Worm (Caenorhabditis elegans) whole organism, L4 larva: Measurements from ENCODE around the gene Y45G5AM.6.

Experiments used
- F26F4.8 ChIP-seq: fragments of 200-800 bp; sonication (Bioruptor generic); conservative IDR thresholded peaks from 2 replicates; pipeline ENCODE4 v1.3.6; 2022; ENCODE audit warnings: missing genetic modification characterization, missing compliant biosample characterization
- T26A8.4 ChIP-seq: fragments of 200-800 bp; sonication (Bioruptor generic); IDR thresholded peaks from 2 replicates; pipeline ENCODE4 v1.3.6; 2022; ENCODE audit warnings: missing genetic modification characterization, missing compliant biosample characterization
- Y48G9A.11 ChIP-seq: fragments of 200-800 bp; sonication (Bioruptor generic); IDR thresholded peaks from 2 replicates; pipeline ENCODE4 v1.3.6; 2022; ENCODE audit warnings: missing genetic modification reagents, missing genetic modification characterization, missing compliant biosample characterization
- ZK546.5 ChIP-seq, 2 experiments: sonication (generic microtip); optimal IDR thresholded peaks; 2 replicates each; lab custom pipeline; 2017; ENCODE audit warnings: missing biosample characterization in 2 of 2, missing genetic modification characterization in 2 of 2
- aha-1 ChIP-seq: fragments of 150-350 bp; peaks from one replicate; lab custom pipeline; 2014; ENCODE audit warnings: missing biosample characterization, missing genetic modification characterization
- attf-4 ChIP-seq: sonication (generic microtip); optimal IDR thresholded peaks from 3 replicates; lab custom pipeline; 2017; ENCODE audit warnings: missing biosample characterization, missing genetic modification characterization
- ceh-20 ChIP-seq: fragments of 200-800 bp; sonication (Bioruptor generic); IDR thresholded peaks from 2 replicates; pipeline ENCODE4 v1.3.6; 2022; ENCODE audit warnings: missing genetic modification reagents, missing genetic modification characterization, missing compliant biosample characterization
- ceh-32 ChIP-seq: sonication (generic microtip); optimal IDR thresholded peaks from 2 replicates; lab custom pipeline; 2016; ENCODE audit warnings: mild to moderate bottlenecking, missing genetic modification characterization, missing compliant biosample characterization; ENCODE audit not compliant: poor library complexity
- ceh-82 ChIP-seq: sonication (generic microtip); optimal IDR thresholded peaks from 2 replicates; lab custom pipeline; 2017; ENCODE audit warnings: missing biosample characterization, missing genetic modification characterization
- daf-16 ChIP-seq, 3 experiments: sonication (generic microtip); optimal IDR thresholded peaks; 2 replicates each; lab custom pipeline; 2016 to 2017; ENCODE audit warnings: missing genetic modification characterization in 3 of 3, missing genetic modification reagents in 3 of 3, mild to moderate bottlenecking in 2 of 3, missing compliant biosample characterization in 2 of 3, missing biosample characterization in 1 of 3, moderate library complexity in 1 of 3
- daf-8 ChIP-seq: fragments of 200-800 bp; sonication (Bioruptor generic); IDR thresholded peaks from 2 replicates; pipeline ENCODE4 v1.3.6; 2022; ENCODE audit warnings: missing genetic modification characterization, missing compliant biosample characterization
- dmd-6 ChIP-seq: fragments of 200-800 bp; sonication (Bioruptor generic); IDR thresholded peaks from 2 replicates; pipeline ENCODE4 v1.3.6; 2022; ENCODE audit warnings: missing genetic modification reagents, missing genetic modification characterization, missing compliant biosample characterization
- hif-1 ChIP-seq, 2 experiments: sonication (generic microtip); optimal IDR thresholded peaks; 2 replicates each; lab custom pipeline; 2016 to 2017; ENCODE audit warnings: missing compliant biosample characterization in 2 of 2, missing genetic modification characterization in 2 of 2, missing genetic modification reagents in 2 of 2, missing genotype in 2 of 2, mild to moderate bottlenecking in 1 of 2
- hlh-30 ChIP-seq: sonication (generic microtip); optimal IDR thresholded peaks from 2 replicates; lab custom pipeline; 2017; ENCODE audit warnings: antibody characterized with exemption, mild to moderate bottlenecking, missing genetic modification characterization, missing compliant biosample characterization; ENCODE audit not compliant: insufficient read depth
- hmg-1.1 ChIP-seq: fragments of 200-800 bp; sonication (Bioruptor generic); IDR thresholded peaks from 2 replicates; pipeline ENCODE4 v1.3.6; 2022; ENCODE audit warnings: missing genetic modification reagents, missing genetic modification characterization, missing compliant biosample characterization
- jun-1 ChIP-seq: fragments of 150-350 bp; optimal IDR thresholded peaks from 2 replicates; lab custom pipeline; 2014; ENCODE audit warnings: missing biosample characterization, missing genetic modification reagents, missing genetic modification characterization
- lin-1 ChIP-seq: fragments of 200-800 bp; sonication (Bioruptor generic); IDR thresholded peaks from 2 replicates; pipeline ENCODE4 v1.3.6; 2022; ENCODE audit warnings: missing genetic modification reagents, missing genetic modification characterization, missing compliant biosample characterization
- lin-38 ChIP-seq: fragments of 200-800 bp; sonication (Bioruptor generic); IDR thresholded peaks from 2 replicates; pipeline ENCODE4 v1.3.6; 2022; ENCODE audit warnings: missing genetic modification reagents, missing genetic modification characterization, missing compliant biosample characterization
- lir-3 ChIP-seq: sonication (generic microtip); optimal IDR thresholded peaks from 2 replicates; lab custom pipeline; 2016; ENCODE audit warnings: mild to moderate bottlenecking, missing genetic modification characterization, missing compliant biosample characterization
- lsy-2 ChIP-seq, 2 experiments: fragments of 150-350 bp in 1 of 2; sonication (generic microtip) in 1 of 2; optimal IDR thresholded peaks; 2 replicates each; lab custom pipeline; 2014 to 2017; ENCODE audit warnings: missing biosample characterization in 2 of 2, missing genetic modification characterization in 2 of 2
- mdt-29 ChIP-seq: fragments of 200-800 bp; sonication (Bioruptor generic); IDR thresholded peaks from 2 replicates; pipeline ENCODE4 v1.3.6; 2022; ENCODE audit warnings: missing genetic modification reagents, missing genetic modification characterization, missing compliant biosample characterization
- mep-1 ChIP-seq: fragments of 150-350 bp; sonication (generic microtip); optimal IDR thresholded peaks from 3 replicates; lab custom pipeline; 2014; ENCODE audit warnings: missing biosample characterization, missing genetic modification characterization
- mes-2 ChIP-seq: sonication (generic microtip); optimal IDR thresholded peaks from 2 replicates; lab custom pipeline; 2016; ENCODE audit warnings: missing genotype, mild to moderate bottlenecking, missing genetic modification characterization, missing compliant biosample characterization; ENCODE audit not compliant: poor library complexity, severe bottlenecking
- mxl-3 ChIP-seq: fragments of 200-800 bp; sonication (Bioruptor generic); optimal IDR thresholded peaks from 2 replicates; lab custom pipeline; 2018; ENCODE audit warnings: mild to moderate bottlenecking, missing genetic modification characterization, missing compliant biosample characterization
- nhr-111 ChIP-seq: fragments of 200-800 bp; sonication (Bioruptor generic); optimal IDR thresholded peaks from 2 replicates; lab custom pipeline; 2018; ENCODE audit warnings: mild to moderate bottlenecking, missing genetic modification characterization, missing compliant biosample characterization
- nhr-237 ChIP-seq: sonication (generic microtip); optimal IDR thresholded peaks from 2 replicates; lab custom pipeline; 2017; ENCODE audit warnings: missing biosample characterization, missing genetic modification characterization
- nhr-25 ChIP-seq: sonication (generic microtip); optimal IDR thresholded peaks from 2 replicates; lab custom pipeline; 2017; ENCODE audit warnings: missing genetic modification characterization, mild to moderate bottlenecking, missing compliant biosample characterization, antibody characterized with exemption, moderate library complexity, borderline replicate concordance; ENCODE audit not compliant: insufficient read depth
- nhr-28 ChIP-seq: fragments of 150-350 bp; optimal IDR thresholded peaks from 2 replicates; lab custom pipeline; 2014; ENCODE audit warnings: missing biosample characterization, missing genetic modification characterization
- nhr-41 ChIP-seq: fragments of 200-800 bp; sonication (Bioruptor generic); IDR thresholded peaks from 2 replicates; pipeline ENCODE4 v1.3.6; 2022; ENCODE audit warnings: missing genetic modification reagents, missing genetic modification characterization, missing compliant biosample characterization
- nhr-42 ChIP-seq: fragments of 200-800 bp; sonication (Bioruptor generic); IDR thresholded peaks from 2 replicates; pipeline ENCODE4 v1.3.6; 2022; ENCODE audit warnings: missing genetic modification characterization, missing compliant biosample characterization
- nhr-77 ChIP-seq: fragments of 150-350 bp; optimal IDR thresholded peaks from 2 replicates; lab custom pipeline; 2014; ENCODE audit warnings: missing biosample characterization, missing genetic modification characterization
- php-3 ChIP-seq: fragments of 200-800 bp; sonication (Bioruptor generic); IDR thresholded peaks from 2 replicates; pipeline ENCODE4 v1.3.6; 2022; ENCODE audit warnings: missing genetic modification reagents, missing genetic modification characterization, missing compliant biosample characterization
- rbr-2 ChIP-seq: sonication (generic microtip); optimal IDR thresholded peaks from 2 replicates; lab custom pipeline; 2016; ENCODE audit warnings: missing genotype, missing genetic modification characterization, missing compliant biosample characterization
- saeg-2 ChIP-seq: fragments of 200-800 bp; sonication (Bioruptor generic); IDR thresholded peaks from 2 replicates; pipeline ENCODE4 v1.3.6; 2022; ENCODE audit warnings: missing genetic modification reagents, missing genetic modification characterization, missing compliant biosample characterization
- set-16 ChIP-seq: fragments of 200-800 bp; sonication (Bioruptor generic); IDR thresholded peaks from 2 replicates; pipeline ENCODE4 v1.3.6; 2022; ENCODE audit warnings: missing genetic modification reagents, missing genetic modification characterization, missing compliant biosample characterization
- snpc-4 ChIP-seq: fragments of 150-350 bp; optimal IDR thresholded peaks from 2 replicates; lab custom pipeline; 2014; ENCODE audit warnings: missing biosample characterization, missing genetic modification characterization
- tag-97 ChIP-seq: fragments of 200-800 bp; sonication (Bioruptor generic); IDR thresholded peaks from 2 replicates; pipeline ENCODE4 v1.3.6; 2022; ENCODE audit warnings: missing genetic modification characterization, missing compliant biosample characterization
- unc-62 ChIP-seq, 3 experiments: fragments of 150-350 bp in 1 of 3; sonication (generic microtip); optimal IDR thresholded peaks in 2 of 3; peaks in 1 of 3; 1 replicate in 1 of 3; 2 replicates in 2 of 3; lab custom pipeline; 2014 to 2017; ENCODE audit warnings: missing biosample characterization in 3 of 3, missing genetic modification characterization in 3 of 3, missing genetic modification reagents in 3 of 3, missing genotype in 1 of 3
- zfp-2 ChIP-seq: sonication (generic microtip); optimal IDR thresholded peaks from 2 replicates; lab custom pipeline; 2016; ENCODE audit warnings: mild to moderate bottlenecking, missing genetic modification characterization, missing compliant biosample characterization
- zip-11 ChIP-seq: fragments of 200-800 bp; sonication (Bioruptor generic); IDR thresholded peaks from 2 replicates; pipeline ENCODE4 v1.3.6; 2022; ENCODE audit warnings: missing genetic modification characterization, missing compliant biosample characterization
- zip-2 ChIP-seq: fragments of 150-350 bp; optimal IDR thresholded peaks from 2 replicates; lab custom pipeline; 2014; ENCODE audit warnings: missing biosample characterization, missing genetic modification characterization
- ztf-7 ChIP-seq: fragments of 150-350 bp; optimal IDR thresholded peaks from 2 replicates; lab custom pipeline; 2014; ENCODE audit warnings: missing biosample characterization, missing genetic modification characterization

Gene Y45G5AM.6

ce11 chrV:4152200-4152599, at the start of gene Y45G5AM.6:
Y45G5AM.6 (minus strand) TSS chrV:4152300.
- TF ChIP-seq saeg-2 (GFP tag; lab: Robert Waterston, UW): no peak
- no peak for TF ChIP-seq daf-8 (GFP tag; lab: Robert Waterston, UW)
- TF ChIP-seq zfp-2 (tag; lab: Kevin White, UChicago): no peak

ce11 chrV:4199185-4199584, 47.1 kb upstream of the Y45G5AM.6 start, which contains the start of gene rpac-40:
rpac-40 (plus strand) TSS chrV:4199485.
- TF ChIP-seq Y48G9A.11: no peak
- TF ChIP-seq T26A8.4 (GFP tag; lab: Robert Waterston, UW): no peak
- no peak for TF ChIP-seq attf-4 (tag; lab: Kevin White, UChicago)
- no peak for TF ChIP-seq lin-38 (GFP tag; lab: Robert Waterston, UW)
- TF ChIP-seq snpc-4 (tag; lab: Kevin White, UChicago): no peak
- no peak for TF ChIP-seq ceh-20

ce11 chrV:4195283-4195682, 43.2 kb upstream of the Y45G5AM.6 start, which contains the start of gene algn-5:
algn-5 (plus strand) TSS chrV:4195577.
- TF ChIP-seq nhr-237 (tag; lab: Kevin White, UChicago) (no peak), lir-3 (tag; lab: Kevin White, UChicago) (no peak)

ce11 chrV:4194587-4195211, 42.6 kb upstream of the Y45G5AM.6 start, which contains the start of gene Y45G5AM.9:
Y45G5AM.9 (minus strand) TSS chrV:4194637.
- TF ChIP-seq lsy-2 (tag; optimal IDR thresholded peaks at IDR 0.05; lab: Kevin White, UChicago): peak; percentile 35 to 86
- TF ChIP-seq dmd-6 (GFP tag; lab: Robert Waterston, UW): peak; percentile 71
- peak; percentile 81 for TF ChIP-seq mxl-3 (GFP tag; lab: Kevin White, UChicago)
- TF ChIP-seq nhr-41 (GFP tag; lab: Robert Waterston, UW): no peak
- peak in 1 of 2 experiments; percentile 99 for TF ChIP-seq unc-62 (GFP tag; optimal IDR thresholded peaks at IDR 0.05 in 1 of 2; lab: Kevin White, UChicago)
- TF ChIP-seq unc-62 (tag; optimal IDR thresholded peaks at IDR 0.05; lab: Kevin White, UChicago): no peak
- TF ChIP-seq daf-16 (GFP tag; optimal IDR thresholded peaks at IDR 0.05; lab: Kevin White, UChicago): no peak
- peak; percentile 53 for TF ChIP-seq daf-16 (tag; optimal IDR thresholded peaks at IDR 0.05; lab: Kevin White, UChicago)
- no peak for TF ChIP-seq mdt-29 (GFP tag; lab: Robert Waterston, UW)
- TF ChIP-seq tag-97 (GFP tag; lab: Robert Waterston, UW): no peak
- peak; percentile 86 for TF ChIP-seq aha-1
- peak; percentile 83 for TF ChIP-seq rbr-2 (tag; lab: Kevin White, UChicago)
- TF ChIP-seq F26F4.8: no peak
- TF ChIP-seq nhr-77: peak; percentile 52
- peak; percentile 66; the same call in 1 of the 2 replicates for TF ChIP-seq lin-1
- TF ChIP-seq zfp-2 (tag; lab: Kevin White, UChicago): no peak
- 0 out of 2 replicates have a peak, but pooled peaks have one; percentile 30 for TF ChIP-seq php-3 (GFP tag; lab: Robert Waterston, UW)
- no peak for TF ChIP-seq ZK546.5 (tag; optimal IDR thresholded peaks at IDR 0.05; lab: Kevin White, UChicago)
- peak; percentile 55 for TF ChIP-seq nhr-28 (tag; lab: Kevin White, UChicago)
- TF ChIP-seq zip-2 (tag; lab: Kevin White, UChicago): no peak
- TF ChIP-seq ceh-20: 0 out of 2 replicates have a peak, but pooled peaks have one; percentile 39
- peak; percentile 36 for TF ChIP-seq ztf-7 (tag; lab: Kevin White, UChicago)
- peak; percentile 88 for TF ChIP-seq mes-2
- peak; percentile 31; the same call in 1 of the 2 replicates for TF ChIP-seq set-16 (GFP tag; lab: Robert Waterston, UW)
- no peak for TF ChIP-seq snpc-4 (tag; lab: Kevin White, UChicago)
- TF ChIP-seq saeg-2 (GFP tag; lab: Robert Waterston, UW): no peak
- no peak for TF ChIP-seq ceh-32 (tag; lab: Kevin White, UChicago)
- no peak for TF ChIP-seq jun-1 (tag; lab: Kevin White, UChicago)
- TF ChIP-seq zip-11: no peak
- peak; percentile 80 for TF ChIP-seq hmg-1.1 (GFP tag; lab: Robert Waterston, UW)
- TF ChIP-seq hlh-30 (tag; lab: Kevin White, UChicago): peak; percentile 74
- no peak for TF ChIP-seq nhr-25
- TF ChIP-seq ceh-82 (tag; lab: Kevin White, UChicago): no peak
- TF ChIP-seq mep-1 (tag; lab: Kevin White, UChicago): peak; percentile 90
- TF ChIP-seq hif-1 (tag; optimal IDR thresholded peaks at IDR 0.05; lab: Kevin White, UChicago): peak in 1 of 2 experiments; percentile 66
- TF ChIP-seq nhr-111 (GFP tag; lab: Kevin White, UChicago): no peak
- peak; percentile 58; the same call in 1 of the 2 replicates for TF ChIP-seq nhr-42
